Fruit fly (Drosophila melanogaster) whole organism, wandering third instar larva: ENCODE results near the gene ergic53.

Experiments
- Abd-B ChIP-seq: fragments of >200 bp; optimal IDR thresholded peaks from 2 replicates; lab custom pipeline; 2017; ENCODE audit warnings: missing biosample characterization, missing genetic modification characterization
- CG32264 ChIP-seq: fragments of 200-800 bp; sonication (Bioruptor generic); optimal IDR thresholded peaks from 2 replicates; lab custom pipeline; 2016; ENCODE audit warnings: missing biosample characterization, missing genetic modification characterization
- CG9705 ChIP-seq: fragments of 200-800 bp; sonication (Bioruptor generic); optimal IDR thresholded peaks from 2 replicates; lab custom pipeline; 2018; ENCODE audit warnings: missing biosample characterization, mild to moderate bottlenecking, missing genetic modification characterization
- CrebA ChIP-seq: fragments of 200-800 bp; sonication (Bioruptor generic); optimal IDR thresholded peaks from 2 replicates; lab custom pipeline; 2016; ENCODE audit warnings: missing biosample characterization, mild to moderate bottlenecking, missing genetic modification characterization, borderline replicate concordance
- Dfd ChIP-seq: fragments of >200 bp; optimal IDR thresholded peaks from 2 replicates; lab custom pipeline; 2017; ENCODE audit warnings: missing biosample characterization, missing genetic modification characterization
- Dif ChIP-seq: fragments of 200-275, 200-300 bp; sonication (Bioruptor generic); optimal IDR thresholded peaks from 2 replicates; lab custom pipeline; 2018; ENCODE audit warnings: missing biosample characterization, missing genetic modification characterization; ENCODE audit not compliant: partially characterized antibody
- GATAd ChIP-seq: sonication (Bioruptor generic); optimal IDR thresholded peaks from 2 replicates; lab custom pipeline; 2016; ENCODE audit warnings: missing biosample characterization, missing genetic modification characterization
- HLH106 ChIP-seq: fragments of 200-800 bp; optimal IDR thresholded peaks from 3 replicates; lab custom pipeline; 2019; ENCODE audit warnings: missing biosample characterization, mild to moderate bottlenecking, missing genetic modification characterization, moderate library complexity
- Hnf4 ChIP-seq: fragments of 200-800 bp; sonication (Bioruptor generic); optimal IDR thresholded peaks from 2 replicates; lab custom pipeline; 2016; ENCODE audit warnings: missing biosample characterization, mild to moderate bottlenecking, missing genetic modification characterization
- Hr78 ChIP-seq: fragments of >200 bp; optimal IDR thresholded peaks from 2 replicates; lab custom pipeline; 2017; ENCODE audit warnings: missing biosample characterization, missing genetic modification characterization
- Hr83 ChIP-seq: fragments of 200-300 bp; sonication (Bioruptor generic); optimal IDR thresholded peaks from 2 replicates; lab custom pipeline; 2016; ENCODE audit warnings: missing biosample characterization, mild to moderate bottlenecking, missing genetic modification characterization, moderate library complexity; ENCODE audit not compliant: poor library complexity, severe bottlenecking
- Jra ChIP-seq: sonication (Bioruptor generic); optimal IDR thresholded peaks from 2 replicates; lab custom pipeline; 2016; ENCODE audit warnings: missing biosample characterization, missing genetic modification characterization
- Mio ChIP-seq: sonication (Bioruptor generic); optimal IDR thresholded peaks from 2 replicates; lab custom pipeline; 2016; ENCODE audit warnings: missing biosample characterization, missing genetic modification characterization
- Myc ChIP-seq: fragments of >200 bp; optimal IDR thresholded peaks from 2 replicates; lab custom pipeline; 2017
- N ChIP-seq: fragments of >200 bp; optimal IDR thresholded peaks from 2 replicates; lab custom pipeline; 2018; ENCODE audit warnings: missing biosample characterization, missing external identifiers, missing genetic modification characterization
- OdsH ChIP-seq: fragments of 200-800 bp; sonication (Bioruptor generic); optimal IDR thresholded peaks from 2 replicates; lab custom pipeline; 2016; ENCODE audit warnings: missing biosample characterization, mild to moderate bottlenecking, missing genetic modification characterization
- Rel ChIP-seq, 2 experiments: fragments of 200-800 bp; sonication (Bioruptor generic) in 1 of 2; optimal IDR thresholded peaks; 2 replicates in 1 of 2; 3 replicates in 1 of 2; lab custom pipeline; 2016 to 2019; ENCODE audit warnings: mild to moderate bottlenecking in 2 of 2, missing biosample characterization in 2 of 2, missing genetic modification characterization in 2 of 2, moderate library complexity in 1 of 2
- Sp1 ChIP-seq: fragments of 200-800 bp; sonication (Bioruptor generic); optimal IDR thresholded peaks from 3 replicates; lab custom pipeline; 2019; ENCODE audit warnings: missing biosample characterization, mild to moderate bottlenecking, missing genetic modification characterization, moderate library complexity
- Vsx2 ChIP-seq: fragments of 200-300, 225-300 bp; sonication (Bioruptor generic); optimal IDR thresholded peaks from 2 replicates; lab custom pipeline; 2018; ENCODE audit warnings: missing biosample characterization, missing genetic modification characterization; ENCODE audit not compliant: partially characterized antibody
- br ChIP-seq: fragments of 200-800 bp; sonication (Bioruptor generic); optimal IDR thresholded peaks from 2 replicates; lab custom pipeline; 2016; ENCODE audit warnings: missing biosample characterization, missing genetic modification characterization
- brk ChIP-seq: fragments of 200-800 bp; sonication (Bioruptor generic); optimal IDR thresholded peaks from 2 replicates; lab custom pipeline; 2016; ENCODE audit warnings: missing biosample characterization, mild to moderate bottlenecking, missing genetic modification characterization
- dl ChIP-seq, 2 experiments: fragments of 175-275, 200-275 bp in 1 of 2; fragments of 200-275 bp in 1 of 2; sonication (Bioruptor generic); optimal IDR thresholded peaks; lab custom pipeline; 2018; ENCODE audit warnings: mild to moderate bottlenecking in 2 of 2, missing biosample characterization in 2 of 2, missing genetic modification characterization in 2 of 2, moderate library complexity in 2 of 2; ENCODE audit not compliant: partially characterized antibody in 2 of 2, insufficient read depth in 1 of 2
- dmrt93B ChIP-seq: fragments of 200-800 bp; sonication (Bioruptor generic); optimal IDR thresholded peaks from 2 replicates; lab custom pipeline; 2018; ENCODE audit warnings: missing biosample characterization, mild to moderate bottlenecking, missing genetic modification characterization
- dsf ChIP-seq: sonication (Bioruptor generic); optimal IDR thresholded peaks from 2 replicates; lab custom pipeline; 2016; ENCODE audit warnings: missing biosample characterization, missing genetic modification characterization, borderline replicate concordance
- ey ChIP-seq: fragments of 200-800 bp; sonication (Bioruptor generic); optimal IDR thresholded peaks from 2 replicates; lab custom pipeline; 2016; ENCODE audit warnings: missing biosample characterization, missing genetic modification characterization
- foxo ChIP-seq, 2 experiments: fragments of 200-800 bp; sonication (Bioruptor generic); optimal IDR thresholded peaks; 2 replicates in 1 of 2; 3 replicates in 1 of 2; lab custom pipeline; 2016 to 2017; ENCODE audit warnings: missing biosample characterization in 2 of 2, missing genetic modification characterization in 2 of 2
- fru ChIP-seq: fragments of 200-800 bp; sonication (Bioruptor generic); optimal IDR thresholded peaks from 3 replicates; lab custom pipeline; 2016; ENCODE audit warnings: missing biosample characterization, mild to moderate bottlenecking, missing genetic modification characterization
- h ChIP-seq: fragments of 200-800 bp; sonication (Bioruptor generic); optimal IDR thresholded peaks from 3 replicates; lab custom pipeline; 2016; ENCODE audit warnings: missing biosample characterization, mild to moderate bottlenecking, missing genetic modification characterization
- jim ChIP-seq: fragments of 175-275, 200-325 bp; sonication (Bioruptor generic); optimal IDR thresholded peaks from 2 replicates; lab custom pipeline; 2016; ENCODE audit warnings: missing biosample characterization, mild to moderate bottlenecking, missing genetic modification characterization
- lola ChIP-seq: fragments of >200 bp; optimal IDR thresholded peaks from 2 replicates; lab custom pipeline; 2017; ENCODE audit warnings: missing biosample characterization, missing genetic modification characterization
- pan ChIP-seq: fragments of >200 bp; optimal IDR thresholded peaks from 2 replicates; lab custom pipeline; 2017
- psq ChIP-seq: fragments of 200-800 bp; sonication (Bioruptor generic); optimal IDR thresholded peaks from 3 replicates; lab custom pipeline; 2017; ENCODE audit warnings: missing biosample characterization, mild to moderate bottlenecking, missing genetic modification characterization, moderate library complexity
- rgr ChIP-seq: fragments of 200-800 bp; sonication (Bioruptor generic); optimal IDR thresholded peaks from 3 replicates; lab custom pipeline; 2016; ENCODE audit warnings: missing biosample characterization, mild to moderate bottlenecking, missing genetic modification characterization
- sage ChIP-seq: fragments of 200-800 bp; sonication (Bioruptor generic); optimal IDR thresholded peaks from 2 replicates; lab custom pipeline; 2016; ENCODE audit warnings: missing biosample characterization, mild to moderate bottlenecking, missing genetic modification characterization
- sv ChIP-seq: fragments of 200-800 bp; sonication (Bioruptor generic); optimal IDR thresholded peaks from 3 replicates; lab custom pipeline; 2016; ENCODE audit warnings: missing biosample characterization, missing genetic modification characterization
- tai ChIP-seq: sonication (Bioruptor generic); optimal IDR thresholded peaks from 2 replicates; lab custom pipeline; 2016; ENCODE audit warnings: missing biosample characterization, missing genetic modification characterization
- usp ChIP-seq: fragments of >200 bp; optimal IDR thresholded peaks from 2 replicates; lab custom pipeline; 2017; ENCODE audit warnings: missing biosample characterization, missing genetic modification characterization
- woc ChIP-seq: sonication (Bioruptor generic); optimal IDR thresholded peaks from 2 replicates; lab custom pipeline; 2016; ENCODE audit warnings: missing biosample characterization, mild to moderate bottlenecking, missing genetic modification characterization

Gene ergic53

DNA sequence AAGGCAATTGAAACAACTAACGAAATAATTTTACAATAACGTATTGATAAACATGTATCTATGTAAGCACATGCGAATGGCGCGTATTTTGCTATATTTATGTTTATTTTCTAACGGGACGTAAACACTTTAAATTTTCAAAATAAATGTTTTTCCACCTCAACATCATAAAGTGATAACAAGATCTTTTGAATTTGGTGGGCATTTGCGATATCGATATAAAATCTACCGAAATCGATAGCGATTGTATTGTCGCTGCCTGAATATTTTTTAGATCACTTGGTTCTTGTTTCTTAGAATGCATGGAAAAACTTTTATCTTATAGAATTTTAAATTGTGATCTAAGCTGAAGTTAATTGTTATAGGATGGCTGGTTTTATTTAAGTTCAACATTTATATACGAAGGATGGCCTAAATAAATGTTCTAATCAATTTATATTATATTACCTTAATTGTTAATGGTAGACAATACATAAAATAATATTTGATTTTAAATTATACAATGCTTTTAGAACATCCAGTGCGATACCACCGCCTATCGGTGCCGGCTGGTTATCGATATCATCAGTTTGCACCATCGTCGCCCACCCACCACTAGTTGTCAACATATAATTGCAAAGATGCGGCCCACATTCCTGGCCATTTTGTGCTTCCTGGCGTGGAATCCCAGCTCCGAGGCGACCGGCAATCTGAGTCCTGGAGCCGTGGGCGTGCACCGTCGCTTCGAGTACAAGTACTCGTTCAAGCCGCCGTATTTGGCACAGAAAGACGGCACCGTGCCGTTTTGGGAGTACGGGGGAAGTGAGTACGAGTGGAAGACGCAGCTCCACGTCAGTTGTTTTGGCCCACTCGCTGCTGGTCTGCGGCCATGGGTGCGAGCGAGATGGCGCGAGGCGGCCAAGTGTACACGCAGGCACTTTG lies at the start of gene ergic53:
ergic53 (plus strand) TSS at position 592 of the 921 bp plus-strand sequence.
- no peak for TF ChIP-seq CG32264 (GFP tag; lab: Kevin White, UChicago)
- TF ChIP-seq Mio (GFP tag; lab: Kevin White, UChicago): no peak
- TF ChIP-seq dl (GFP tag; optimal IDR thresholded peaks at IDR 0.05; lab: Kevin White, UChicago; ENCODE audit: insufficient read depth in 1 of 2, partially characterized antibody in 2 of 2): no peak
- TF ChIP-seq brk (GFP tag; lab: Kevin White, UChicago): no peak
- no peak for TF ChIP-seq sage
- TF ChIP-seq OdsH (GFP tag; lab: Kevin White, UChicago): no peak
- peak; percentile 34 for TF ChIP-seq Myc (lab: Kevin White, UChicago)
- TF ChIP-seq CrebA (GFP tag; lab: Kevin White, UChicago): no peak
- no peak for TF ChIP-seq fru (GFP tag; lab: Kevin White, UChicago)
- TF ChIP-seq Rel (GFP tag; optimal IDR thresholded peaks at IDR 0.05; lab: Kevin White, UChicago): no peak
- peak; percentile 32 for TF ChIP-seq Rel (tag; optimal IDR thresholded peaks at IDR 0.05; lab: Kevin White, UChicago)
- TF ChIP-seq GATAd (GFP tag; lab: Kevin White, UChicago): peak; percentile 71
- no peak for TF ChIP-seq tai (GFP tag; lab: Kevin White, UChicago)
- TF ChIP-seq dmrt93B (GFP tag; lab: Kevin White, UChicago): no peak

DNA sequence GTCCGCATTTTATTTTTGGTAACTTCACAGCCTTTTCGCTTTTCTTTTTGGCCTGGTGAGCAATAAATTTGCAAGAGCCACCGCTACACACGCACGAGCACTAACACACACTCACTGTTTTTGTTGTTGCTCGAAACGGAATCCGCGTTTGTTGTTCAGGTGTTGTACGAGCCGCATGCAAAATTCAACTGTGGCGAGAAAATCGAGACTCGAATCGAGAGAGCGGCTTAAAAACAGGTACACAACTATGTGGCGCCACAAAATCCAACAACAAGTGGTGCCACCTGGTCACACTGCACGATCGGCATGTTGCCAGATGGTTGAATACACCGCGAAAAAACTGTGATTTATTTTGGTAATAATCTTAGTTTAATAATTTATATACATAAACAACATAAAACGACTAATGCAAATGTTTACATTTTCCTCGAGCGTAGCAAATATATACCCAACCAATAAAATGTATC lies 27.8 kb upstream of the ergic53 start, which contains the start of gene CG43163:
CG43163 (minus strand) TSS at position 172 of the 467 bp plus-strand sequence.
- TF ChIP-seq Mio (GFP tag; lab: Kevin White, UChicago) (no peak), CrebA (GFP tag; lab: Kevin White, UChicago) (no peak), pan (lab: Kevin White, UChicago) (no peak), Dif (peak; percentile 41), brk (GFP tag; lab: Kevin White, UChicago) (no peak), Hnf4 (GFP tag; lab: Kevin White, UChicago) (no peak), tai (GFP tag; lab: Kevin White, UChicago) (no peak), OdsH (GFP tag; lab: Kevin White, UChicago) (peak; percentile 58), Jra (GFP tag; lab: Kevin White, UChicago) (no peak), jim (GFP tag; lab: Kevin White, UChicago) (peak; percentile 16), woc (GFP tag; lab: Kevin White, UChicago) (no peak), N (GFP tag; lab: Kevin White, UChicago) (no peak), GATAd (GFP tag; lab: Kevin White, UChicago) (no peak), dmrt93B (GFP tag; lab: Kevin White, UChicago) (no peak), sage (no peak), dsf (GFP tag; lab: Kevin White, UChicago) (no peak), Rel (GFP tag; optimal IDR thresholded peaks at IDR 0.05; lab: Kevin White, UChicago) (no peak), Rel (tag; optimal IDR thresholded peaks at IDR 0.05; lab: Kevin White, UChicago) (peak; percentile 6), foxo (GFP tag; optimal IDR thresholded peaks at IDR 0.05; lab: Kevin White, UChicago) (peak in 1 of 2 experiments; percentile 72), Hr83 (GFP tag; lab: Kevin White, UChicago) (peak; percentile 78), CG32264 (GFP tag; lab: Kevin White, UChicago) (no peak), br (GFP tag; lab: Kevin White, UChicago) (no peak), Sp1 (GFP tag; lab: Kevin White, UChicago) (peak; percentile 47), dl (GFP tag; optimal IDR thresholded peaks at IDR 0.05; lab: Kevin White, UChicago; ENCODE audit: insufficient read depth in 1 of 2, partially characterized antibody in 2 of 2) (no peak), Hr78 (no peak), CG9705 (GFP tag; lab: Kevin White, UChicago) (peak; percentile 23), usp (GFP tag; lab: Kevin White, UChicago) (no peak), h (GFP tag; lab: Kevin White, UChicago) (no peak), rgr (GFP tag; lab: Kevin White, UChicago) (peak; percentile 67), Dfd (GFP tag; lab: Kevin White, UChicago) (no peak), fru (GFP tag; lab: Kevin White, UChicago) (no peak), Myc (lab: Kevin White, UChicago) (no peak), Abd-B (GFP tag; lab: Kevin White, UChicago) (no peak), lola (GFP tag; lab: Kevin White, UChicago) (no peak), HLH106 (tag; lab: Kevin White, UChicago) (peak; percentile 60), sv (GFP tag; lab: Kevin White, UChicago) (peak; percentile 49), ey (peak; percentile 56), psq (GFP tag; lab: Kevin White, UChicago) (peak; percentile 16), Vsx2 (GFP tag; lab: Kevin White, UChicago) (no peak)
- TF ChIP-seq, all 38 proteins: peak for 13
